Worm (Caenorhabditis elegans) whole organism, young adult: ENCODE results near the gene T25E4.2.

ENCODE experiments used
- B0336.3 ChIP-seq: fragments of 200-800 bp; sonication (Bioruptor generic); IDR thresholded peaks from 2 replicates; pipeline ENCODE4 v1.3.6; 2022; ENCODE audit warnings: missing genetic modification characterization, missing compliant biosample characterization
- C06A6.2 ChIP-seq: fragments of 200-800 bp; sonication (Bioruptor generic); conservative IDR thresholded peaks from 2 replicates; pipeline ENCODE4 v1.3.6; 2022; ENCODE audit warnings: missing genetic modification characterization, missing compliant biosample characterization
- C17E4.6 ChIP-seq: fragments of 200-800 bp; sonication (Bioruptor generic); IDR thresholded peaks from 2 replicates; pipeline ENCODE4 v1.3.6; 2022; ENCODE audit warnings: missing genetic modification reagents, missing genetic modification characterization, missing compliant biosample characterization
- D2030.7 ChIP-seq: fragments of 200-800 bp; sonication (Bioruptor generic); IDR thresholded peaks from 2 replicates; pipeline ENCODE4 v1.3.6; 2022; ENCODE audit warnings: missing genetic modification reagents, missing genetic modification characterization, missing compliant biosample characterization
- F39B2.1 ChIP-seq: fragments of 200-800 bp; sonication (Bioruptor generic); IDR thresholded peaks from 2 replicates; pipeline ENCODE4 v1.3.6; 2022; ENCODE audit warnings: missing genetic modification reagents, missing genetic modification characterization, missing compliant biosample characterization
- F49E8.2 ChIP-seq: sonication (generic microtip); optimal IDR thresholded peaks from 3 replicates; lab custom pipeline; 2017; ENCODE audit warnings: missing genetic modification characterization, mild to moderate bottlenecking, missing compliant biosample characterization, antibody characterized with exemption, moderate library complexity; ENCODE audit not compliant: insufficient read depth
- F52B5.7 ChIP-seq: sonication (generic microtip); optimal IDR thresholded peaks from 2 replicates; lab custom pipeline; 2016; ENCODE audit warnings: mild to moderate bottlenecking, missing genetic modification characterization, missing compliant biosample characterization
- K12H6.12 ChIP-seq: fragments of 200-800 bp; sonication (Bioruptor generic); optimal IDR thresholded peaks from 2 replicates; lab custom pipeline; 2018; ENCODE audit warnings: mild to moderate bottlenecking, missing genetic modification characterization, missing compliant biosample characterization
- T07F8.4 ChIP-seq: sonication (generic microtip); optimal IDR thresholded peaks from 2 replicates; lab custom pipeline; 2016; ENCODE audit warnings: mild to moderate bottlenecking, missing genetic modification characterization, moderate library complexity, missing compliant biosample characterization
- T26A5.8 ChIP-seq: sonication (generic microtip); optimal IDR thresholded peaks from 2 replicates; lab custom pipeline; 2016; ENCODE audit warnings: missing genetic modification characterization, missing compliant biosample characterization
- Y53F4B.3 ChIP-seq: fragments of 200-800 bp; sonication (Bioruptor generic); IDR thresholded peaks from 2 replicates; pipeline ENCODE4 v1.3.6; 2022; ENCODE audit warnings: missing genetic modification reagents, missing genetic modification characterization, missing compliant biosample characterization
- Y56A3A.18 ChIP-seq: fragments of 200-800 bp; sonication (Bioruptor generic); IDR thresholded peaks from 2 replicates; pipeline ENCODE4 v1.3.6; 2022; ENCODE audit warnings: missing genetic modification reagents, missing genetic modification characterization, missing compliant biosample characterization
- Y95B8A.8 ChIP-seq: fragments of 200-800 bp; sonication (Bioruptor generic); IDR thresholded peaks from 2 replicates; pipeline ENCODE4 v1.3.6; 2022; ENCODE audit warnings: missing genetic modification reagents, missing genetic modification characterization, missing compliant biosample characterization
- aptf-2 ChIP-seq: fragments of 200-800 bp; sonication (Bioruptor generic); conservative IDR thresholded peaks from 2 replicates; pipeline ENCODE4 v1.3.6; 2022; ENCODE audit warnings: missing genetic modification reagents, missing genetic modification characterization, missing compliant biosample characterization
- athp-1 ChIP-seq: sonication (generic microtip); optimal IDR thresholded peaks from 2 replicates; lab custom pipeline; 2017; ENCODE audit warnings: mild to moderate bottlenecking, missing genetic modification characterization, missing compliant biosample characterization
- attf-6 ChIP-seq: fragments of 200-800 bp; sonication (Bioruptor generic); IDR thresholded peaks from 2 replicates; pipeline ENCODE4 v1.3.6; 2022; ENCODE audit warnings: missing genetic modification reagents, missing genetic modification characterization, missing compliant biosample characterization
- bed-1 ChIP-seq: fragments of 200-800 bp; sonication (Bioruptor generic); IDR thresholded peaks from 2 replicates; pipeline ENCODE4 v1.3.6; 2022; ENCODE audit warnings: missing genetic modification reagents, missing genetic modification characterization, missing compliant biosample characterization
- bed-2 ChIP-seq: fragments of 200-800 bp; sonication (Bioruptor generic); IDR thresholded peaks from 2 replicates; pipeline ENCODE4 v1.3.6; 2022; ENCODE audit warnings: missing genetic modification reagents, missing genetic modification characterization, missing compliant biosample characterization
- ceh-27 ChIP-seq: fragments of 200-800 bp; sonication (Bioruptor generic); optimal IDR thresholded peaks from 2 replicates; lab custom pipeline; 2018; ENCODE audit warnings: mild to moderate bottlenecking, missing genetic modification characterization, moderate library complexity, missing compliant biosample characterization
- die-1 ChIP-seq: sonication (generic microtip); optimal IDR thresholded peaks from 2 replicates; lab custom pipeline; 2016; ENCODE audit warnings: missing genotype, mild to moderate bottlenecking, missing genetic modification characterization, missing compliant biosample characterization
- dpl-1 ChIP-seq: fragments of 150-350 bp; optimal IDR thresholded peaks from 2 replicates; lab custom pipeline; 2014; ENCODE audit warnings: missing biosample characterization, missing genetic modification reagents, missing genetic modification characterization
- egl-44 ChIP-seq: fragments of 200-800 bp; sonication (Bioruptor generic); IDR thresholded peaks from 2 replicates; pipeline ENCODE4 v1.3.6; 2022; ENCODE audit warnings: missing genetic modification reagents, missing genetic modification characterization, missing compliant biosample characterization
- gei-17 ChIP-seq: fragments of 200-800 bp; sonication (Bioruptor generic); optimal IDR thresholded peaks from 2 replicates; lab custom pipeline; 2018; ENCODE audit warnings: mild to moderate bottlenecking, missing genetic modification characterization, missing compliant biosample characterization
- let-526 ChIP-seq: fragments of 200-800 bp; sonication (Bioruptor generic); IDR thresholded peaks from 2 replicates; pipeline ENCODE4 v1.3.6; 2022; ENCODE audit warnings: missing genetic modification reagents, missing genetic modification characterization, missing compliant biosample characterization
- lin-40 ChIP-seq: sonication (generic microtip); optimal IDR thresholded peaks from 2 replicates; lab custom pipeline; 2016; ENCODE audit warnings: missing genetic modification characterization, mild to moderate bottlenecking, missing compliant biosample characterization, missing genotype, missing genetic modification reagents
- lin-54 ChIP-seq: fragments of 200-800 bp; sonication (Bioruptor generic); optimal IDR thresholded peaks from 2 replicates; lab custom pipeline; 2018; ENCODE audit warnings: mild to moderate bottlenecking, missing genetic modification characterization, missing compliant biosample characterization
- lsl-1 ChIP-seq: fragments of 200-800 bp; sonication (Bioruptor generic); optimal IDR thresholded peaks from 2 replicates; lab custom pipeline; 2018; ENCODE audit warnings: mild to moderate bottlenecking, missing genetic modification characterization, moderate library complexity, missing compliant biosample characterization
- lsy-27 ChIP-seq: sonication (generic microtip); optimal IDR thresholded peaks from 2 replicates; lab custom pipeline; 2017; ENCODE audit warnings: missing genetic modification characterization, mild to moderate bottlenecking, missing compliant biosample characterization, antibody characterized with exemption, missing genotype, borderline replicate concordance; ENCODE audit not compliant: insufficient read depth
- mxl-1 ChIP-seq: sonication (generic microtip); optimal IDR thresholded peaks from 2 replicates; lab custom pipeline; 2016; ENCODE audit warnings: missing genetic modification characterization, missing compliant biosample characterization
- rcor-1 ChIP-seq: fragments of 200-800 bp; sonication (Bioruptor generic); IDR thresholded peaks from 2 replicates; pipeline ENCODE4 v1.3.6; 2022; ENCODE audit warnings: missing genetic modification reagents, missing genetic modification characterization, missing compliant biosample characterization
- snpc-1.1 ChIP-seq: sonication (generic microtip); optimal IDR thresholded peaks from 2 replicates; lab custom pipeline; 2017; ENCODE audit warnings: missing genetic modification characterization, mild to moderate bottlenecking, missing compliant biosample characterization, antibody characterized with exemption, moderate library complexity, missing genotype, missing genetic modification reagents; ENCODE audit not compliant: insufficient read depth
- somi-1 ChIP-seq: fragments of 200-800 bp; sonication (Bioruptor generic); optimal IDR thresholded peaks from 2 replicates; lab custom pipeline; 2018; ENCODE audit warnings: mild to moderate bottlenecking, missing genetic modification characterization, missing compliant biosample characterization
- tbp1 ChIP-seq: fragments of 200-800 bp; sonication (Bioruptor generic); optimal IDR thresholded peaks from 2 replicates; lab custom pipeline; 2018; ENCODE audit warnings: mild to moderate bottlenecking, missing genetic modification characterization, missing compliant biosample characterization
- tbx-9 ChIP-seq: sonication (generic microtip); optimal IDR thresholded peaks from 2 replicates; lab custom pipeline; 2016; ENCODE audit warnings: borderline replicate concordance, missing genetic modification characterization, inconsistent platforms, missing compliant biosample characterization
- unc-130 ChIP-seq: sonication (generic microtip); optimal IDR thresholded peaks from 2 replicates; lab custom pipeline; 2016; ENCODE audit warnings: missing genetic modification reagents, missing genetic modification characterization, missing compliant biosample characterization
- xnd-1 ChIP-seq: sonication (generic microtip); optimal IDR thresholded peaks from 2 replicates; lab custom pipeline; 2016; ENCODE audit warnings: missing genotype, missing genetic modification reagents, missing genetic modification characterization, missing compliant biosample characterization
- zfh-2 ChIP-seq: fragments of 200-800 bp; sonication (Bioruptor generic); conservative IDR thresholded peaks from 2 replicates; pipeline ENCODE4 v1.3.6; 2022; ENCODE audit warnings: missing genetic modification reagents, missing genetic modification characterization, missing compliant biosample characterization
- ztf-22 ChIP-seq: fragments of 200-800 bp; sonication (Bioruptor generic); optimal IDR thresholded peaks from 2 replicates; lab custom pipeline; 2018; ENCODE audit warnings: mild to moderate bottlenecking, missing genetic modification characterization, moderate library complexity, missing compliant biosample characterization
- ztf-28 ChIP-seq: fragments of 200-800 bp; sonication (Bioruptor generic); IDR thresholded peaks from 2 replicates; pipeline ENCODE4 v1.3.6; 2022; ENCODE audit warnings: missing genetic modification reagents, missing genetic modification characterization, missing compliant biosample characterization

Gene T25E4.2

DNA sequence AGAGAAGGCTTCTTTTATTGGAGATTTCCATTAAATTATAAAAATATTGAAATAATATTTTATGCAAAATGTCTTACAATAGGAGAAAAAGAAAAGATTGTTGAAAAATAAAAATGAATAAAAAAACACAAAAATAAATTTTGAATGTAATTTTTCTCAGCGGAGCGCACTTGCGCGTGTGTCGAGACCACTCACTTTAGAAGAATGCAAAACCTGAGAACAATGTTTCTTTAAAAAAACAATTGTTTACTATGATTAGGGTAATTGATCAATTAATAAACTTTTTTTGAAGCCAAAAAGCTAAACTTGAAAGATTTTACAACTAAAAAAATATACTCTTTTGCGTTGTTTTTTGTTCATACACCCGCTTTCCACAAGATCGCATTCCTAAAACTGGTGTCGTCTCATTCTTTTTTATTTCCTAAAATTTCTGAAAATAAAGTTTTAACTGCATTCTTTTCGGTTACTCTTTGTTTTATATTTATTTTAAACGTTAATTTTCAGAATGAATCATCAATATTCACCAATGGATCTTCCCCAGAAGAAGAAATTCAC, 12.1 kb upstream of the T25E4.2 start, which contains the start of gene ttc-4 (continued):
- TF ChIP-seq xnd-1 (tag; lab: Kevin White, UChicago), result no peak
- TF ChIP-seq snpc-1.1 (tag; lab: Kevin White, UChicago), result no peak
- TF ChIP-seq T07F8.4, result no peak
- no peak for TF ChIP-seq tbx-9 (tag; lab: Kevin White, UChicago)
- no peak for TF ChIP-seq bed-2
- TF ChIP-seq bed-1 (GFP tag; lab: Robert Waterston, UW), result no peak
- TF ChIP-seq lin-40 (tag; lab: Kevin White, UChicago), result no peak
- no peak for TF ChIP-seq F52B5.7 (tag; lab: Kevin White, UChicago)
- peak; percentile 17 for TF ChIP-seq K12H6.12 (tag; lab: Kevin White, UChicago)
- no peak for TF ChIP-seq mxl-1 (tag; lab: Kevin White, UChicago)
- TF ChIP-seq F39B2.1 (GFP tag; lab: Robert Waterston, UW), result no peak
- TF ChIP-seq B0336.3 (GFP tag; lab: Robert Waterston, UW), result no peak
- no peak for TF ChIP-seq gei-17 (GFP tag; lab: Kevin White, UChicago)
- no peak for TF ChIP-seq egl-44 (GFP tag; lab: Robert Waterston, UW)
- no peak for TF ChIP-seq let-526 (GFP tag; lab: Robert Waterston, UW)
- TF ChIP-seq die-1 (tag; lab: Kevin White, UChicago), result no peak
- no peak for TF ChIP-seq Y56A3A.18 (GFP tag; lab: Robert Waterston, UW)
- TF ChIP-seq ceh-27, result no peak
- peak; percentile 36 for TF ChIP-seq lsl-1
- no peak for TF ChIP-seq unc-130 (GFP tag; lab: Kevin White, UChicago)
- TF ChIP-seq F49E8.2 (tag; lab: Kevin White, UChicago), result no peak
- TF ChIP-seq T26A5.8 (tag; lab: Kevin White, UChicago), result no peak
- TF ChIP-seq lin-54 (GFP tag; lab: Kevin White, UChicago), result peak; percentile 49
- TF ChIP-seq rcor-1 (GFP tag; lab: Robert Waterston, UW), result no peak
- no peak for TF ChIP-seq Y53F4B.3 (GFP tag; lab: Robert Waterston, UW)
- TF ChIP-seq aptf-2, result no peak
- TF ChIP-seq C17E4.6 (GFP tag; lab: Robert Waterston, UW), result no peak
- peak; percentile 23 for TF ChIP-seq dpl-1
- no peak for TF ChIP-seq C06A6.2 (GFP tag; lab: Robert Waterston, UW)
- TF ChIP-seq zfh-2 (GFP tag; lab: Robert Waterston, UW), result no peak
- no peak for TF ChIP-seq athp-1 (tag; lab: Kevin White, UChicago)
- no peak for TF ChIP-seq somi-1 (GFP tag; lab: Kevin White, UChicago)
- 0 out of 2 replicates have a peak, but pooled peaks have one; percentile 7 for TF ChIP-seq ztf-28 (GFP tag; lab: Robert Waterston, UW)
- no peak for TF ChIP-seq Y95B8A.8 (GFP tag; lab: Robert Waterston, UW)
- TF ChIP-seq lsy-27 (tag; lab: Kevin White, UChicago), result no peak
- no peak for TF ChIP-seq D2030.7 (GFP tag; lab: Robert Waterston, UW)
- no peak for TF ChIP-seq ztf-22 (GFP tag; lab: Kevin White, UChicago)
- no peak for TF ChIP-seq attf-6
- TF ChIP-seq tbp1 (GFP tag; lab: Kevin White, UChicago), result no peak
- TF ChIP-seq, all 124 proteins: peak for 10
